Worm (Caenorhabditis elegans): ENCODE measurements around the gene F16G10.8.

DNA sequence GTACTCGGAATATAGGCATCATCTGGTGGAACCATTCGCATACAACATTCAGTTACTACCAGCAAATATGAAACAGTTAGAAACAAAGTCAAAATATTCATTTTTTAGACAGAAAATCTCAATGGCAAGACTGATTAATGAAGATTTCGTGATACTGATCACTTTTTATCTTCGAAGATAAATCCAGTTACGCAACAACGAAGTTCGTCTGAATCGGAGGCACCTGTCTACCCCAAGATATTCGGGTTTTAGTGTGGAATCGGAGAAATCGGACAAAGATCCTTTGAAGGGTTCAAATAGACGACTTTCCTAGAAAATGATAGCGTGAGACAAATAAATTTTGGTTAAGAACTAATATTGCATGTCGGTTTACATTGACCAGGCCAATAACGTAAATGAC, 12.6 kb upstream of the F16G10.8 start, which contains the start of gene F16G10.13:
- TF ChIP-seq pqm-1 (tag; optimal IDR thresholded peaks at IDR 0.05): no peak
- TF ChIP-seq lsy-12 (tag; optimal IDR thresholded peaks at IDR 0.05): no peak
- no peak for TF ChIP-seq nhr-11 (tag; optimal IDR thresholded peaks at IDR 0.05)
- TF ChIP-seq jun-1 (tag; optimal IDR thresholded peaks at IDR 0.05): no peak
- TF ChIP-seq nhr-12 (tag; optimal IDR thresholded peaks at IDR 0.05): no peak
- TF ChIP-seq ceh-82 (tag; optimal IDR thresholded peaks at IDR 0.05): no peak
- no peak for TF ChIP-seq pha-4 (tag; optimal IDR thresholded peaks at IDR 0.05)
- TF ChIP-seq zag-1 (tag; optimal IDR thresholded peaks at IDR 0.05): no peak
- TF ChIP-seq nhr-28 (tag; optimal IDR thresholded peaks at IDR 0.05): no peak
- no peak for TF ChIP-seq nfya-1 (tag; optimal IDR thresholded peaks at IDR 0.05; ENCODE audit: insufficient read depth)
- no peak for TF ChIP-seq nhr-25 (tag; optimal IDR thresholded peaks at IDR 0.05)
- TF ChIP-seq elt-3 (tag; optimal IDR thresholded peaks at IDR 0.05): no peak
- no peak for TF ChIP-seq ztf-11 (tag; optimal IDR thresholded peaks at IDR 0.05)

Data from whole organism, L3 larva.